Worm (Caenorhabditis elegans): ENCODE measurements around the gene C23H5.15.

ce11 chrIV:2117268-2117667 is 14.6 kb upstream of the C23H5.15 start:
- no peak for TF ChIP-seq ceh-9 (tag; optimal IDR thresholded peaks at IDR 0.05)
- no peak for TF ChIP-seq ceh-19 (GFP tag; optimal IDR thresholded peaks at IDR 0.05)

Data from whole organism, late embryonic.